Worm (Caenorhabditis elegans): ENCODE results near the gene snu-23.

snu-23 gene

DNA sequence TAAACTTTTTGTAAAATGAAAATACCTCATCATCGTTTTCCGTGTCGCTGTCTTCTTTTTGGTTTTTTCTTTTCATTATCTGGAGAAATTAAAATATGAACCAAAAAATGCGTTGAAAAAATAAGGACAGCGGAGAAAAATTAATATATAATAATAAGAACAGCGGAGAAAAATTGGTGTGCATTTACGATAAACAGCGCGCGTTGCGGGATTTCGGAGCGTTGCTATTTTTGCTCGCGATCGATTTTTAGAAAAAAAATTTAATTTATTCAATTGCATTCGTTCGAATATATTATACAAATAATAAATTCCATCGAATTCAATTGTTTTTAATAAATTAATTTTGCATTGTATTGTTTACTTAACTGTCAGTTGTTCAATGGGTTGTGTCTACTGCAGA, 3.9 kb downstream of the snu-23 start, which contains the start of gene ZK686.2 (continued):
- peak; percentile 11 for TF ChIP-seq skn-1 (tag; optimal IDR thresholded peaks at IDR 0.05)
- TF ChIP-seq ztf-11 (tag; optimal IDR thresholded peaks at IDR 0.05): no peak
- no peak for TF ChIP-seq ceh-8 (GFP tag; optimal IDR thresholded peaks at IDR 0.05)
- TF ChIP-seq sup-37 (GFP tag; optimal IDR thresholded peaks at IDR 0.05): no peak
- no peak for TF ChIP-seq efl-3 (GFP tag; optimal IDR thresholded peaks at IDR 0.05)
- TF ChIP-seq ceh-90 (tag; optimal IDR thresholded peaks at IDR 0.05): no peak
- peak; percentile 42 for TF ChIP-seq blmp-1 (tag; optimal IDR thresholded peaks at IDR 0.05)
- no peak for TF ChIP-seq egl-27 (tag; optimal IDR thresholded peaks at IDR 0.05)
- peak; percentile 37 for TF ChIP-seq lin-14 (GFP tag; optimal IDR thresholded peaks at IDR 0.05)
- no peak for TF ChIP-seq ztf-4 (tag; optimal IDR thresholded peaks at IDR 0.05)
- TF ChIP-seq swsn-7 (tag; optimal IDR thresholded peaks at IDR 0.05): peak; percentile 33
- no peak for TF ChIP-seq elt-3 (tag; optimal IDR thresholded peaks at IDR 0.05)
- no peak for TF ChIP-seq hlh-17 (GFP tag; optimal IDR thresholded peaks at IDR 0.05; ENCODE audit: borderline replicate concordance)
- no peak for TF ChIP-seq tbx-2 (tag; optimal IDR thresholded peaks at IDR 0.05)
- TF ChIP-seq ceh-63 (GFP tag; optimal IDR thresholded peaks at IDR 0.05): no peak
- TF ChIP-seq tlp-1 (tag; optimal IDR thresholded peaks at IDR 0.05): no peak
- TF ChIP-seq ceh-82 (tag; optimal IDR thresholded peaks at IDR 0.05): peak in 2 of 3 experiments; percentile 4 to 22
- no peak for TF ChIP-seq ces-1 (GFP tag; optimal IDR thresholded peaks at IDR 0.05)
- TF ChIP-seq C16A3.4 (tag; optimal IDR thresholded peaks at IDR 0.05): peak; percentile 31
- peak; percentile 10; the same call in 1 of the 2 replicates for TF ChIP-seq isw-1 (GFP tag; IDR thresholded peaks at IDR 0.05)
- no peak for TF ChIP-seq jun-1 (tag; optimal IDR thresholded peaks at IDR 0.05)
- no peak for TF ChIP-seq grh-1 (GFP tag; IDR thresholded peaks at IDR 0.05)
- TF ChIP-seq xbp-1 (tag; optimal IDR thresholded peaks at IDR 0.05): peak; percentile 33
- TF ChIP-seq ets-5 (GFP tag; IDR thresholded peaks at IDR 0.05): no peak

DNA sequence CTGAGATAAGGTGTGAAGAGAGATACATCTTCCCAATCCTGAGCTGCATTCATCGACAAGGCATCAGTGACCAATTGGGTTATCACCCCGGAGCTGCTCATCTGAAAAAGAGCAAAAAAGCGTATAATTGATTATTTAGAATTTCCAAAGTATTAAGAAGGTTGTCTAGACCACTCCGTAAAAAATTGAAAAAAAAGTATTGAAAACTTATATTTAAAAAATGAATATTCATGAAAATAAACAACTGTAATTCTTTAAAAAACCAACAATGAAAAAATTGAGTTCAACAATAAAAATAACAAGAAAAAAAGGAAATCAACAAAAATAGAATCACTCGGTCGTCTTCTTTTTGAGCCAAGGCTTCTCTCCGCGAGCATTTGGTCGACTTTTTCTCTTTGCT, 6.4 kb downstream of the snu-23 start, which contains the start of gene mtx-2:
TSS of gene mtx-2 (minus strand) at position 101 of the 400 bp plus-strand sequence.
- TF ChIP-seq nhr-84 (tag; optimal IDR thresholded peaks at IDR 0.05) (no peak), nhr-11 (tag; optimal IDR thresholded peaks at IDR 0.05) (no peak), hlh-4 (tag; optimal IDR thresholded peaks at IDR 0.05) (no peak), ztf-11 (tag; optimal IDR thresholded peaks at IDR 0.05) (no peak), irx-1 (tag; optimal IDR thresholded peaks at IDR 0.05) (no peak), snpc-4 (tag; optimal IDR thresholded peaks at IDR 0.05) (no peak), mef-2 (tag; optimal IDR thresholded peaks at IDR 0.05) (no peak), mdl-1 (tag; optimal IDR thresholded peaks at IDR 0.05) (no peak), isw-1 (GFP tag; IDR thresholded peaks at IDR 0.05) (no peak), efl-3 (GFP tag; optimal IDR thresholded peaks at IDR 0.05) (no peak), zag-1 (tag; optimal IDR thresholded peaks at IDR 0.05) (no peak), C16A3.4 (tag; optimal IDR thresholded peaks at IDR 0.05) (no peak), lin-14 (GFP tag; optimal IDR thresholded peaks at IDR 0.05) (no peak), sup-37 (GFP tag; optimal IDR thresholded peaks at IDR 0.05) (no peak), skn-1 (tag; optimal IDR thresholded peaks at IDR 0.05) (no peak), ceh-8 (GFP tag; optimal IDR thresholded peaks at IDR 0.05) (no peak), unc-62 (GFP tag; optimal IDR thresholded peaks at IDR 0.05) (no peak)

DNA sequence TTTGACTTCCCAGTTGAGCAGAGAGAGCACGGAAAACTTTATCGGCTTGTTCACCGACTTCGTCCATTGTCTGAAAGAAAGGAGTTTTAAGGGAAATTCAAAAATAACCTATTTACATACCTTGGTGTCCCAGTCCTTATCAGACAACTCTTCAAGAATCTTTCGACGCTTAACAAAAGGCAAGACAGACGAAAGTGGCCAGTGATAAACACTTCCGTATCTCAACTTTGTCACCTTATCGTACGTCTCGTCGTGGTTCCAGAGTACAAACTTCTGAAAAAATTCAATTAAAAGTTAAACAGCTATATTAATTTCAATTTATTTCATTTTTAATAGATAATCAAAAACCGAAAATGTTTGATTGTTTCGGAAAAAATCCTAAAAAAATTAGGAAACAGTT, 7.7 kb downstream of the snu-23 start:
- TF ChIP-seq elt-2 (tag; optimal IDR thresholded peaks at IDR 0.05) (peak; percentile 87), nhr-90 (tag; optimal IDR thresholded peaks at IDR 0.05; ENCODE audit: poor library complexity) (no peak), pqm-1 (tag; optimal IDR thresholded peaks at IDR 0.05) (no peak), efl-3 (GFP tag; optimal IDR thresholded peaks at IDR 0.05) (no peak)

DNA sequence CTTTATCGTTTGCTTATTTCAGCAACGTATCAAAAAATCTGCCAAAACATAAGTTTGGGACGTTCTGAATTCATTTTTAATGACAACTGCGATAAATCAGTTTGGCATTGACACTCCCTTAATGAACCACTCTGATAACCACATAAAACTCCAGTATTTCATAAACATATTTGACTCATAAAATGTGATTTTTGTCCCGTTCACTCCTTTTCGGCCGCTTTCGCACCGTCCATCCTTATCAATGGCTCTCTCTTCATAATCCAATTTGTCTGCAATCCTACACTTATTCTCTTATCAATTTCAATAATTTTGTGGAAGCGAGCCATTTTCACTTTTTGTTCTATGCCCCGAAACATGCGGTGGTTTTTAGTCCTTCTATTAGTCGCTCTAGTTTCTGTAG, 11.4 kb downstream of the snu-23 start, which contains the start of gene pcp-1:
TSS of gene pcp-1 (plus strand) at position 342 of the 400 bp plus-strand sequence.
- TF ChIP-seq elt-2 (tag; optimal IDR thresholded peaks at IDR 0.05) (peak; percentile 97), nhr-20 (tag; optimal IDR thresholded peaks at IDR 0.05) (peak; percentile 9), pax-3 (tag; optimal IDR thresholded peaks at IDR 0.05) (no peak), lin-14 (GFP tag; optimal IDR thresholded peaks at IDR 0.05) (peak; percentile 42), dpl-1 (GFP tag; optimal IDR thresholded peaks at IDR 0.05) (no peak), lin-35 (GFP tag; optimal IDR thresholded peaks at IDR 0.05) (peak in 1 of 2 experiments; percentile 42)

All from whole organism, L1 larva.